Worm (Caenorhabditis elegans) whole organism, L2 larva: ENCODE measurements around the gene T04F3.1.
A peak's percentile ranks its signal among the peaks of the same experiment; 100 is the strongest.

Experiments used
- C34F6.9 ChIP-seq: fragments of 150-350 bp; optimal IDR thresholded peaks from 2 replicates; lab custom pipeline; 2014; ENCODE audit warnings: missing biosample characterization, missing genetic modification characterization
- F13H6.1 ChIP-seq: sonication (generic microtip); optimal IDR thresholded peaks from 2 replicates; lab custom pipeline; 2016; ENCODE audit warnings: missing genetic modification characterization, missing compliant biosample characterization
- R02D3.7 ChIP-seq: fragments of 150-350 bp; optimal IDR thresholded peaks from 2 replicates; lab custom pipeline; 2014; ENCODE audit warnings: missing biosample characterization, missing genetic modification characterization
- Y55F3AM.14 ChIP-seq: fragments of 200-800 bp; sonication (Bioruptor generic); optimal IDR thresholded peaks from 2 replicates; lab custom pipeline; 2018; ENCODE audit warnings: mild to moderate bottlenecking, missing genetic modification characterization, missing compliant biosample characterization
- ZK546.5 ChIP-seq: sonication (generic microtip); optimal IDR thresholded peaks from 2 replicates; lab custom pipeline; 2017; ENCODE audit warnings: missing biosample characterization, missing genetic modification characterization
- alr-1 ChIP-seq: fragments of 150-350 bp; optimal IDR thresholded peaks from 2 replicates; lab custom pipeline; 2014; ENCODE audit warnings: missing biosample characterization, missing genetic modification characterization
- aly-2 ChIP-seq: fragments of 150-350 bp; optimal IDR thresholded peaks from 2 replicates; lab custom pipeline; 2014; ENCODE audit warnings: missing biosample characterization, missing genetic modification characterization
- ceh-16 ChIP-seq: fragments of 150-350 bp; optimal IDR thresholded peaks from 2 replicates; lab custom pipeline; 2014; ENCODE audit warnings: missing biosample characterization, missing genetic modification characterization
- ceh-82 ChIP-seq: fragments of 150-350 bp; optimal IDR thresholded peaks from 2 replicates; lab custom pipeline; 2014; ENCODE audit warnings: missing biosample characterization, missing genetic modification characterization
- crh-2 ChIP-seq: sonication (generic microtip); optimal IDR thresholded peaks from 2 replicates; lab custom pipeline; 2017; ENCODE audit warnings: missing biosample characterization, missing genetic modification characterization
- elt-1 ChIP-seq: fragments of 150-350 bp; optimal IDR thresholded peaks from 2 replicates; lab custom pipeline; 2014; ENCODE audit warnings: missing biosample characterization, missing genetic modification characterization
- elt-3 ChIP-seq: sonication (generic microtip); optimal IDR thresholded peaks from 2 replicates; lab custom pipeline; 2017; ENCODE audit warnings: missing biosample characterization, missing genetic modification characterization
- fos-1 ChIP-seq: fragments of 150-350 bp; optimal IDR thresholded peaks from 2 replicates; lab custom pipeline; 2014; ENCODE audit warnings: missing biosample characterization, missing genetic modification characterization
- gmeb-1 ChIP-seq: fragments of 150-350 bp; optimal IDR thresholded peaks from 2 replicates; lab custom pipeline; 2014; ENCODE audit warnings: missing biosample characterization, missing genetic modification characterization
- lin-11 ChIP-seq: fragments of 150-350 bp; sonication (generic microtip); optimal IDR thresholded peaks from 2 replicates; lab custom pipeline; 2014; ENCODE audit warnings: missing biosample characterization, missing genetic modification characterization, inconsistent platforms, mixed read lengths
- lin-13 ChIP-seq: fragments of 150-350 bp; optimal IDR thresholded peaks from 2 replicates; lab custom pipeline; 2014; ENCODE audit warnings: missing biosample characterization, missing genetic modification reagents, missing genetic modification characterization
- lin-39 ChIP-seq: fragments of 150-350 bp; optimal IDR thresholded peaks from 2 replicates; lab custom pipeline; 2014; ENCODE audit warnings: missing biosample characterization, missing genetic modification reagents, missing genetic modification characterization
- lsy-2 ChIP-seq, 2 experiments: fragments of 150-350 bp in 1 of 2; sonication (generic microtip) in 1 of 2; optimal IDR thresholded peaks; 2 replicates each; lab custom pipeline; 2014 to 2017; ENCODE audit warnings: missing biosample characterization in 2 of 2, missing genetic modification characterization in 2 of 2
- mab-5 ChIP-seq: fragments of 150-350 bp; optimal IDR thresholded peaks from 2 replicates; lab custom pipeline; 2014; ENCODE audit warnings: missing biosample characterization, missing genetic modification characterization
- mbf-1 ChIP-seq: sonication (generic microtip); optimal IDR thresholded peaks from 2 replicates; lab custom pipeline; 2017; ENCODE audit warnings: missing biosample characterization, missing genetic modification characterization
- nhr-10 ChIP-seq: sonication (generic microtip); optimal IDR thresholded peaks from 2 replicates; lab custom pipeline; 2017; ENCODE audit warnings: missing biosample characterization, missing genetic modification characterization
- nhr-12 ChIP-seq: fragments of 150-350 bp; optimal IDR thresholded peaks from 2 replicates; lab custom pipeline; 2014; ENCODE audit warnings: missing biosample characterization, missing genetic modification characterization
- nhr-21 ChIP-seq: fragments of 150-350 bp; optimal IDR thresholded peaks from 2 replicates; lab custom pipeline; 2014; ENCODE audit warnings: missing biosample characterization, missing genetic modification characterization
- nhr-23 ChIP-seq: fragments of 150-350 bp; optimal IDR thresholded peaks from 2 replicates; lab custom pipeline; 2014; ENCODE audit warnings: missing biosample characterization, missing genetic modification reagents, missing genetic modification characterization
- nhr-237 ChIP-seq: fragments of 150-350 bp; optimal IDR thresholded peaks from 2 replicates; lab custom pipeline; 2014; ENCODE audit warnings: missing biosample characterization, missing genetic modification characterization
- nhr-25 ChIP-seq: fragments of 150-350 bp; sonication (generic microtip); optimal IDR thresholded peaks from 3 replicates; lab custom pipeline; 2014; ENCODE audit warnings: missing biosample characterization, missing genetic modification characterization
- nhr-6 ChIP-seq: fragments of 150-350 bp; optimal IDR thresholded peaks from 2 replicates; lab custom pipeline; 2014; ENCODE audit warnings: missing biosample characterization, missing genetic modification characterization
- nhr-77 ChIP-seq: fragments of 150-350 bp; optimal IDR thresholded peaks from 2 replicates; lab custom pipeline; 2014; ENCODE audit warnings: missing biosample characterization, missing genetic modification characterization
- peb-1 ChIP-seq: fragments of 150-350 bp; optimal IDR thresholded peaks from 2 replicates; lab custom pipeline; 2014; ENCODE audit warnings: missing biosample characterization, missing genetic modification characterization
- sem-4 ChIP-seq: fragments of 150-350 bp; optimal IDR thresholded peaks from 2 replicates; lab custom pipeline; 2014; ENCODE audit warnings: missing biosample characterization, missing genetic modification reagents, missing genetic modification characterization
- sma-3 ChIP-seq: sonication (generic microtip); optimal IDR thresholded peaks from 2 replicates; lab custom pipeline; 2016; ENCODE audit warnings: missing genetic modification reagents, missing genetic modification characterization, missing compliant biosample characterization
- sma-9 ChIP-seq, 2 experiments: fragments of 150-350 bp in 1 of 2; sonication (generic microtip) in 1 of 2; optimal IDR thresholded peaks; 2 replicates each; lab custom pipeline; 2014 to 2016; ENCODE audit warnings: missing genetic modification characterization in 2 of 2, mild to moderate bottlenecking in 1 of 2, missing biosample characterization in 1 of 2, missing compliant biosample characterization in 1 of 2, missing genetic modification reagents in 1 of 2, moderate library complexity in 1 of 2
- unc-39 ChIP-seq: fragments of 150-350 bp; optimal IDR thresholded peaks from 2 replicates; lab custom pipeline; 2014; ENCODE audit warnings: missing biosample characterization, missing genetic modification characterization
- ztf-1 ChIP-seq: fragments of 200-800 bp; sonication (Bioruptor generic); conservative IDR thresholded peaks from 2 replicates; pipeline ENCODE4 v1.3.6; 2022; ENCODE audit warnings: missing genetic modification characterization, missing compliant biosample characterization
- ztf-11 ChIP-seq: sonication (generic microtip); optimal IDR thresholded peaks from 2 replicates; lab custom pipeline; 2017; ENCODE audit warnings: missing biosample characterization, missing genetic modification characterization

Gene T04F3.1

ce11 chrV:11732049-11732448, 7.8 kb upstream of the T04F3.1 start:
- no peak for TF ChIP-seq nhr-23 (tag; lab: Kevin White, UChicago)
- TF ChIP-seq nhr-12 (tag; lab: Kevin White, UChicago), result no peak
- TF ChIP-seq nhr-77 (tag; lab: Kevin White, UChicago), result no peak
- TF ChIP-seq lin-11 (tag; lab: Kevin White, UChicago), result no peak
- no peak for TF ChIP-seq nhr-10 (tag; lab: Kevin White, UChicago)
- TF ChIP-seq mbf-1 (tag; lab: Kevin White, UChicago), result no peak
- no peak for TF ChIP-seq elt-1 (tag; lab: Kevin White, UChicago)
- TF ChIP-seq nhr-21 (tag; lab: Kevin White, UChicago), result no peak
- TF ChIP-seq ztf-1 (GFP tag; lab: Robert Waterston, UW), result no peak
- TF ChIP-seq ceh-82 (tag; lab: Kevin White, UChicago), result no peak
- no peak for TF ChIP-seq ZK546.5 (tag; lab: Kevin White, UChicago)
- no peak for TF ChIP-seq lin-13 (GFP tag; lab: Kevin White, UChicago)
- no peak for TF ChIP-seq crh-2 (tag; lab: Kevin White, UChicago)
- no peak for TF ChIP-seq C34F6.9
- TF ChIP-seq unc-39, result no peak
- TF ChIP-seq, all 48 proteins: peak for 0

- peak; percentile 36 for TF ChIP-seq lin-13 (GFP tag; lab: Kevin White, UChicago)
- no peak for TF ChIP-seq mbf-1 (tag; lab: Kevin White, UChicago)
- no peak for TF ChIP-seq aly-2 (tag; lab: Kevin White, UChicago)
- TF ChIP-seq sem-4 (tag; lab: Kevin White, UChicago), result no peak
- TF ChIP-seq sma-9 (GFP tag; optimal IDR thresholded peaks at IDR 0.05; lab: Kevin White, UChicago), result peak; percentile 60
- no peak for TF ChIP-seq sma-9 (tag; optimal IDR thresholded peaks at IDR 0.05; lab: Kevin White, UChicago)
- peak; percentile 38 for TF ChIP-seq fos-1 (tag; lab: Kevin White, UChicago)
- peak; percentile 39 for TF ChIP-seq nhr-25
- TF ChIP-seq alr-1 (tag; lab: Kevin White, UChicago), result no peak
- TF ChIP-seq mab-5 (tag; lab: Kevin White, UChicago), result no peak
- no peak for TF ChIP-seq ZK546.5 (tag; lab: Kevin White, UChicago)
- no peak for TF ChIP-seq nhr-77 (tag; lab: Kevin White, UChicago)
- no peak for TF ChIP-seq unc-39
- TF ChIP-seq nhr-21 (tag; lab: Kevin White, UChicago), result peak; percentile 40
- no peak for TF ChIP-seq ceh-16 (tag; lab: Kevin White, UChicago)
- no peak for TF ChIP-seq peb-1 (tag; lab: Kevin White, UChicago)
- TF ChIP-seq gmeb-1, result peak; percentile 95
- no peak for TF ChIP-seq ztf-1 (GFP tag; lab: Robert Waterston, UW)
- TF ChIP-seq F13H6.1 (tag; lab: Kevin White, UChicago), result peak; percentile 50
- no peak for TF ChIP-seq elt-1 (tag; lab: Kevin White, UChicago)
- peak; percentile 54 for TF ChIP-seq sma-3 (GFP tag; lab: Kevin White, UChicago)
- no peak for TF ChIP-seq elt-3 (tag; lab: Kevin White, UChicago)
- peak; percentile 47 for TF ChIP-seq crh-2 (tag; lab: Kevin White, UChicago)
- no peak for TF ChIP-seq R02D3.7
- no peak for TF ChIP-seq nhr-12 (tag; lab: Kevin White, UChicago)
- peak; percentile 25 to 78 for TF ChIP-seq lsy-2 (tag; optimal IDR thresholded peaks at IDR 0.05; lab: Kevin White, UChicago)
- no peak for TF ChIP-seq ztf-11
- peak; percentile 56 for TF ChIP-seq lin-11 (tag; lab: Kevin White, UChicago)
- TF ChIP-seq, all 48 proteins: peak for 11
Measured at ce11 chrV:11733460-11733859, 6.4 kb upstream of the T04F3.1 start, which contains the start of gene npp-22. npp-22 (minus strand) TSS chrV:11733472.

ce11 chrV:11736896-11737295, 3.0 kb upstream of the T04F3.1 start, which contains the start of gene spe-42:
spe-42 (minus strand) TSS chrV:11736996.
- TF ChIP-seq crh-2 (tag; lab: Kevin White, UChicago), result no peak
- TF ChIP-seq F13H6.1 (tag; lab: Kevin White, UChicago), result no peak
- TF ChIP-seq nhr-12 (tag; lab: Kevin White, UChicago), result no peak
- no peak for TF ChIP-seq nhr-6 (tag; lab: Kevin White, UChicago)
- TF ChIP-seq C34F6.9, result no peak
- TF ChIP-seq nhr-10 (tag; lab: Kevin White, UChicago), result no peak
- no peak for TF ChIP-seq lin-39 (tag; lab: Kevin White, UChicago)
- TF ChIP-seq elt-1 (tag; lab: Kevin White, UChicago), result no peak
- no peak for TF ChIP-seq nhr-237 (tag; lab: Kevin White, UChicago)
- TF ChIP-seq, all 48 proteins: peak for 0

ce11 chrV:11737333-11737732, 2.5 kb upstream of the T04F3.1 start:
- no peak for TF ChIP-seq Y55F3AM.14
- TF ChIP-seq aly-2 (tag; lab: Kevin White, UChicago), result no peak
- TF ChIP-seq ceh-16 (tag; lab: Kevin White, UChicago), result no peak
